Worm (Caenorhabditis elegans) whole organism, L1 larva: ENCODE measurements around the gene acl-2.

ENCODE experiments used
- C16A3.4 ChIP-seq: fragments of 150-350 bp; optimal IDR thresholded peaks from 2 replicates; lab custom pipeline; 2014; ENCODE audit warnings: missing biosample characterization, missing genetic modification characterization
- F16B12.6 ChIP-seq: fragments of 150-350 bp; optimal IDR thresholded peaks from 2 replicates; lab custom pipeline; 2014; ENCODE audit warnings: missing biosample characterization, missing genetic modification characterization
- alr-1 ChIP-seq: fragments of 200-800 bp; sonication (Bioruptor generic); optimal IDR thresholded peaks from 2 replicates; lab custom pipeline; 2018; ENCODE audit warnings: borderline replicate concordance, mild to moderate bottlenecking, missing genetic modification characterization, missing compliant biosample characterization
- ama-1 ChIP-seq: fragments of 150-350 bp; optimal IDR thresholded peaks from 2 replicates; lab custom pipeline; 2014
- ceh-63 ChIP-seq: fragments of 200-800 bp; sonication (Bioruptor generic); optimal IDR thresholded peaks from 2 replicates; lab custom pipeline; 2018; ENCODE audit warnings: mild to moderate bottlenecking, missing genetic modification characterization, missing compliant biosample characterization
- ceh-82 ChIP-seq, 3 experiments: fragments of 150-350 bp in 1 of 3; sonication (generic microtip) in 2 of 3; optimal IDR thresholded peaks; 2 replicates each; lab custom pipeline; 2014 to 2017; ENCODE audit warnings: missing biosample characterization in 3 of 3, missing genetic modification characterization in 3 of 3
- ceh-88 ChIP-seq: fragments of 200-800 bp; sonication (Bioruptor generic); IDR thresholded peaks from 2 replicates; pipeline ENCODE4 v1.3.6; 2022; ENCODE audit warnings: missing genetic modification characterization, missing compliant biosample characterization
- ceh-90 ChIP-seq: sonication (generic microtip); optimal IDR thresholded peaks from 2 replicates; lab custom pipeline; 2016; ENCODE audit warnings: missing genetic modification characterization, missing compliant biosample characterization
- ces-1 ChIP-seq: fragments of 150-350 bp; optimal IDR thresholded peaks from 2 replicates; lab custom pipeline; 2014; ENCODE audit warnings: missing biosample characterization, missing genetic modification reagents, missing genetic modification characterization
- dpl-1 ChIP-seq, 3 experiments: fragments of 150-350 bp in 2 of 3; sonication (generic microtip) in 1 of 3; optimal IDR thresholded peaks; 2 replicates each; lab custom pipeline; 2014 to 2017; ENCODE audit warnings: missing biosample characterization in 3 of 3, missing genetic modification characterization in 3 of 3, missing genetic modification reagents in 3 of 3
- dsc-1 ChIP-seq: sonication (generic microtip); optimal IDR thresholded peaks from 2 replicates; lab custom pipeline; 2016; ENCODE audit warnings: mild to moderate bottlenecking, missing genetic modification characterization, missing compliant biosample characterization
- efl-1 ChIP-seq, 4 experiments: fragments of 150-350 bp; optimal IDR thresholded peaks in 3 of 4; peaks in 1 of 4; 1 replicate in 1 of 4; 2 replicates in 3 of 4; lab custom pipeline; 2014; ENCODE audit warnings: missing biosample characterization in 2 of 4, missing genetic modification characterization in 2 of 4, missing genetic modification reagents in 2 of 4
- elt-3 ChIP-seq, 6 experiments: fragments of 150-350 bp in 1 of 6; sonication (generic microtip); optimal IDR thresholded peaks; 2 replicates each; lab custom pipeline; 2017 to 2018; ENCODE audit warnings: missing biosample characterization in 6 of 6, missing genetic modification characterization in 6 of 6, inconsistent platforms in 1 of 6
- ets-5 ChIP-seq: fragments of 200-800 bp; sonication (Bioruptor generic); IDR thresholded peaks from 2 replicates; pipeline ENCODE4 v1.3.6; 2022; ENCODE audit warnings: missing genetic modification characterization, missing compliant biosample characterization
- fkh-4 ChIP-seq: sonication (generic microtip); optimal IDR thresholded peaks from 2 replicates; lab custom pipeline; 2016; ENCODE audit warnings: missing compliant biosample characterization, missing genetic modification characterization, borderline replicate concordance
- jun-1 ChIP-seq: fragments of 150-350 bp; optimal IDR thresholded peaks from 2 replicates; lab custom pipeline; 2014; ENCODE audit warnings: missing biosample characterization, missing genetic modification reagents, missing genetic modification characterization
- lin-14 ChIP-seq: fragments of 200-800 bp; sonication (Bioruptor generic); optimal IDR thresholded peaks from 2 replicates; lab custom pipeline; 2018; ENCODE audit warnings: mild to moderate bottlenecking, missing genetic modification characterization, moderate library complexity, missing compliant biosample characterization
- lin-15B ChIP-seq: fragments of 150-350 bp; sonication (generic microtip); optimal IDR thresholded peaks from 3 replicates; lab custom pipeline; 2014; ENCODE audit warnings: missing biosample characterization, missing genetic modification characterization
- lin-39 ChIP-seq: fragments of 150-350 bp; optimal IDR thresholded peaks from 2 replicates; lab custom pipeline; 2014; ENCODE audit warnings: missing biosample characterization, missing genetic modification reagents, missing genetic modification characterization
- lsy-2 ChIP-seq, 2 experiments: fragments of 150-350 bp; optimal IDR thresholded peaks; 2 replicates each; lab custom pipeline; 2014; ENCODE audit warnings: missing biosample characterization in 2 of 2, missing genetic modification characterization in 2 of 2
- mab-9 ChIP-seq: fragments of 200-800 bp; sonication (Bioruptor generic); IDR thresholded peaks from 2 replicates; pipeline ENCODE4 v1.3.6; 2022; ENCODE audit warnings: missing genetic modification reagents, missing genetic modification characterization, missing compliant biosample characterization
- mef-2 ChIP-seq: fragments of 150-350 bp; optimal IDR thresholded peaks from 2 replicates; lab custom pipeline; 2014; ENCODE audit warnings: missing biosample characterization, missing genetic modification characterization
- nhr-11 ChIP-seq: fragments of 150-350 bp; optimal IDR thresholded peaks from 2 replicates; lab custom pipeline; 2014; ENCODE audit warnings: missing biosample characterization, missing genetic modification characterization
- nhr-12 ChIP-seq: sonication (generic microtip); optimal IDR thresholded peaks from 2 replicates; lab custom pipeline; 2017; ENCODE audit warnings: missing biosample characterization, missing genetic modification characterization
- nhr-19 ChIP-seq: fragments of 200-800 bp; sonication (Bioruptor generic); conservative IDR thresholded peaks from 2 replicates; pipeline ENCODE4 v1.3.6; 2022; ENCODE audit warnings: missing genetic modification characterization, missing compliant biosample characterization
- nhr-28 ChIP-seq: fragments of 150-350 bp; optimal IDR thresholded peaks from 2 replicates; lab custom pipeline; 2014; ENCODE audit warnings: missing biosample characterization, missing genetic modification characterization
- nhr-47 ChIP-seq: sonication (generic microtip); optimal IDR thresholded peaks from 2 replicates; lab custom pipeline; 2016; ENCODE audit warnings: mild to moderate bottlenecking, missing genetic modification characterization, moderate library complexity, missing compliant biosample characterization
- nhr-71 ChIP-seq: sonication (generic microtip); optimal IDR thresholded peaks from 2 replicates; lab custom pipeline; 2016; ENCODE audit warnings: mild to moderate bottlenecking, missing genetic modification characterization, moderate library complexity, missing compliant biosample characterization
- nhr-76 ChIP-seq: sonication (generic microtip); optimal IDR thresholded peaks from 2 replicates; lab custom pipeline; 2017; ENCODE audit warnings: missing biosample characterization, missing genetic modification characterization
- nhr-77 ChIP-seq: fragments of 150-350 bp; optimal IDR thresholded peaks from 2 replicates; lab custom pipeline; 2014; ENCODE audit warnings: missing biosample characterization, missing genetic modification characterization
- pag-3 ChIP-seq: sonication (generic microtip); optimal IDR thresholded peaks from 2 replicates; lab custom pipeline; 2017; ENCODE audit warnings: missing genetic modification characterization, mild to moderate bottlenecking, missing compliant biosample characterization, antibody characterized with exemption, borderline replicate concordance; ENCODE audit not compliant: insufficient read depth
- pqm-1 ChIP-seq: sonication (generic microtip); optimal IDR thresholded peaks from 3 replicates; lab custom pipeline; 2017; ENCODE audit warnings: missing biosample characterization, missing genetic modification characterization
- rnt-1 ChIP-seq: sonication (generic microtip); optimal IDR thresholded peaks from 2 replicates; lab custom pipeline; 2016; ENCODE audit warnings: mild to moderate bottlenecking, missing genetic modification characterization, moderate library complexity, missing compliant biosample characterization
- skn-1 ChIP-seq: fragments of 150-350 bp; optimal IDR thresholded peaks from 2 replicates; lab custom pipeline; 2014; ENCODE audit warnings: missing biosample characterization, missing genetic modification characterization
- snu-23 ChIP-seq: sonication (generic microtip); optimal IDR thresholded peaks from 2 replicates; lab custom pipeline; 2016; ENCODE audit warnings: missing genetic modification characterization, missing compliant biosample characterization
- sptf-1 ChIP-seq: fragments of 150-350 bp; optimal IDR thresholded peaks from 2 replicates; lab custom pipeline; 2014; ENCODE audit warnings: missing biosample characterization, missing genetic modification characterization
- sup-37 ChIP-seq: fragments of 200-800 bp; sonication (Bioruptor generic); optimal IDR thresholded peaks from 2 replicates; lab custom pipeline; 2018; ENCODE audit warnings: mild to moderate bottlenecking, missing genetic modification characterization, missing compliant biosample characterization
- swsn-7 ChIP-seq: sonication (generic microtip); optimal IDR thresholded peaks from 2 replicates; lab custom pipeline; 2016; ENCODE audit warnings: missing genetic modification characterization, missing compliant biosample characterization
- tlp-1 ChIP-seq: fragments of 150-350 bp; optimal IDR thresholded peaks from 2 replicates; lab custom pipeline; 2014; ENCODE audit warnings: missing biosample characterization, missing genetic modification characterization
- unc-130 ChIP-seq: fragments of 150-350 bp; optimal IDR thresholded peaks from 2 replicates; lab custom pipeline; 2017; ENCODE audit warnings: missing biosample characterization, missing genetic modification characterization, inconsistent platforms
- unc-30 ChIP-seq: sonication (generic microtip); optimal IDR thresholded peaks from 2 replicates; lab custom pipeline; 2017; ENCODE audit warnings: missing biosample characterization, missing genetic modification characterization
- unc-86 ChIP-seq: sonication (generic microtip); optimal IDR thresholded peaks from 2 replicates; lab custom pipeline; 2016; ENCODE audit warnings: missing genetic modification characterization, missing compliant biosample characterization
- xbp-1 ChIP-seq: sonication (generic microtip); optimal IDR thresholded peaks from 2 replicates; lab custom pipeline; 2016; ENCODE audit warnings: missing genetic modification characterization, missing compliant biosample characterization

acl-2 gene

DNA sequence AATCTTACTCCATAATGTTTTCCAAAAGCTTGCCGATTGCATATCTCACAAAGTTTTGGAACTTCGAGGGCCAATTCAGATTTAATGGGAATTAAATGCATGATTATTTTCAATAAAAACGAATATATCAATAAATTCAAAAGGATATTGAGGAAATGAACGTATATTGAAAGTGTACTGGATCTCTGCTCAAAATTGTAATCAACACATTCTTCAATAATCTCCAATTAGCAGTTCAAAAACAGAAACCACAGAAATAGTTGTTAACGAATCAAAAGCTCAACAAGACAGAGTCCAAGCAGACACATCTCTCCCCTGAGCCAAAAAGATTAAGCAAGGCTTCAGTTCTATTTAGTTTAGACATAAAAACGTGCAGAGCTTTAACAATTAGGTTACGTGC lies 39.6 kb upstream of the acl-2 start, which contains the start of gene nhr-192:
Gene nhr-192 (minus strand): TSS at position 101 of the 400 bp plus-strand sequence.
- TF ChIP-seq sptf-1: no peak
- TF ChIP-seq ceh-90 (tag; lab: Kevin White, UChicago): no peak
- no peak for TF ChIP-seq F16B12.6 (tag; lab: Kevin White, UChicago)
- no peak for TF ChIP-seq pqm-1 (tag; lab: Kevin White, UChicago)
- no peak for TF ChIP-seq ets-5 (GFP tag; lab: Robert Waterston, UW)
- TF ChIP-seq skn-1: no peak
- no peak for TF ChIP-seq dsc-1 (tag; lab: Kevin White, UChicago)
- no peak for TF ChIP-seq nhr-19 (GFP tag; lab: Robert Waterston, UW)
- TF ChIP-seq elt-3 (tag; optimal IDR thresholded peaks at IDR 0.05; lab: Kevin White, UChicago): no peak
- no peak for TF ChIP-seq lin-14 (GFP tag; lab: Kevin White, UChicago)

DNA sequence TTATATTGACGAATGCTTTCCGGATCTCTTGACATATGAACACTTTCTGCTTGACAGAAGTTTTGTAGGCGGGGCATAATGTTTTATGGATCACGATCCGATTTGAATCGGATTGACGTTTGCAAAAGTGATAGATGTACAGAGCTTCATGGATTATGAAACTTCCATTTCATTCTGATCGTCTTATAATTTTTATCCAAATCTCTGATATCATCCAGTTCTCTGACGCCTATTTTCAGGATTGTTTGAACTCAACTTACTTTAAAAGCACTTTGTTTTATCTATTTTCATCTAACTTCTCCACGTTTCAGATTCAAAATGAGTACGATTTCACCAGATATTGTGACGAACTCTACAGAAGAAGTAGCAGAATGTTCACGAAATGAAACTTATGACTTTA lies 35.9 kb upstream of the acl-2 start, which contains the start of gene npr-39:
Gene npr-39 (plus strand): TSS at position 301 of the 400 bp plus-strand sequence.
- TF ChIP-seq unc-86 (no peak), ceh-90 (tag; lab: Kevin White, UChicago) (no peak), nhr-77 (tag; lab: Kevin White, UChicago) (no peak), lsy-2 (tag; optimal IDR thresholded peaks at IDR 0.05; lab: Kevin White, UChicago) (no peak), snu-23 (no peak), mef-2 (tag; lab: Kevin White, UChicago) (no peak), nhr-28 (tag; lab: Kevin White, UChicago) (no peak), dpl-1 (GFP tag; optimal IDR thresholded peaks at IDR 0.05; lab: Kevin White, UChicago) (no peak), rnt-1 (tag; lab: Kevin White, UChicago) (no peak), nhr-76 (tag; lab: Kevin White, UChicago) (no peak), ceh-63 (GFP tag; lab: Kevin White, UChicago) (no peak), ama-1 (lab: Kevin White, UChicago) (no peak), tlp-1 (tag; lab: Kevin White, UChicago) (no peak)

DNA sequence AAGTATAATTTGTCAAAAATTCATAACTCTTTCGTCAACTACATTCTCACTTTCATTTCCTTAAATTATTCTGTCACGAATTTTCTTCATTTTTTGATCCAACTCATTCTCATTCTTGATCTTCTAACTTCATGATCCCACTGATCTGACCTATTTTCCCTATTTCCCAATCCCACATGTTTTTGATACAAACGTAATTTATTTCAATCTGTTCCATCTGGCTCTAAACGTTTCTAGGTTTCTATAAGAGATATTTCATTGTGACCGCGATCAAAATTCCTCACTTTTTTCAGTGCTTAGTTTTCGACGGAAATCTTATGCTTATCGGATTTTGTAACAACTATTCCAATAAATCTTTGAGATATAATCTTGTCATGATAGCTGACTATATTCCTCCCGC lies 34.8 kb upstream of the acl-2 start:
- no peak for TF ChIP-seq lin-39 (tag; lab: Kevin White, UChicago)
- peak; percentile 84 for TF ChIP-seq fkh-4
- TF ChIP-seq dsc-1 (tag; lab: Kevin White, UChicago): peak; percentile 93
- TF ChIP-seq unc-130 (tag; lab: Kevin White, UChicago): no peak

DNA sequence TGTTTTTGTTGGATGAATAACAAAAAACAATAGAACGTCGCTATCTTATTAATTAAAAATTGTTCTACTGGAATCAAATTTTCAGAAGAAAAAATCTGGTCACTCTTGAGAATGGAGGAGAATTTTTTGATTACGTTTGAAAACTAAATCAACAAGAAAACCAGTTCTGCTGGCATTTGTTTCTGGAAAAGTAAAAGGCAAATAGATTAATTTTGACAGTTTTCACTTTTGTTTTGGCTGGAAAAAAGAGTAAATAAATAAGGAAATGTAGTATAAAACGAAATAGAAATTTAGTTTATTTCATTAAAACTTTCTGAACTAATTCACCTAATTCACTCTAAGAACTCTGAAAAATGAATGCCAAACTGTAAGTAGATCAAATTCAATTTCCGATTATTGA lies 33.3 kb upstream of the acl-2 start, which contains the start of gene fipr-13:
Gene fipr-13 (plus strand): TSS at position 301 of the 400 bp plus-strand sequence.
- TF ChIP-seq swsn-7 (no peak), pqm-1 (tag; lab: Kevin White, UChicago) (no peak), efl-1 (optimal IDR thresholded peaks at IDR 0.05; lab: Kevin White, UChicago) (no peak), efl-1 (GFP tag; optimal IDR thresholded peaks at IDR 0.05 in 1 of 2; lab: Kevin White, UChicago) (no peak), sup-37 (GFP tag; lab: Kevin White, UChicago) (no peak), nhr-12 (tag; lab: Kevin White, UChicago) (no peak), jun-1 (tag; lab: Kevin White, UChicago) (no peak), dpl-1 (GFP tag; optimal IDR thresholded peaks at IDR 0.05; lab: Kevin White, UChicago) (no peak), lin-15B (tag; lab: Kevin White, UChicago) (no peak), F16B12.6 (tag; lab: Kevin White, UChicago) (no peak), nhr-11 (tag; lab: Kevin White, UChicago) (no peak), ces-1 (GFP tag; lab: Kevin White, UChicago) (no peak), sptf-1 (no peak), ceh-90 (tag; lab: Kevin White, UChicago) (no peak)

DNA sequence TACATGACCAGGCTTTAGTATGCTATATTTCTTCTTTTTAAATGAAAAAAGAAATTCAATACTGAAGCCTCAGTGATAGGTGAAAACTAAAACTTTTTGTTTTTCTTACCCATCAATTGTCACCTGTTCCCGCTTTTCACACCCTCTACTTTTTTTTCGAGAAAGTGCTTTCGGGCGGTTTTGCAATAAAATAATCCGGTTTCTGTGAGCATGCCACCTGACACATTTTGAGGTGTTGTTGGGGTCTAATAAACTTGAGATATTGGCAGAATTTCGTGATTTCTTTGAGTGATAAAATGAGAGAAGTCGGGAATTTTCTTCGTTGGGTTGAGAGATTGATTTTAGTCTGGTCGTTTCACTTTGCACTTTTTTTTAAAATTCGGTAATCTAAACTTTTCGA lies 29.1 kb upstream of the acl-2 start:
- TF ChIP-seq ama-1 (lab: Kevin White, UChicago) (no peak), nhr-71 (tag; lab: Kevin White, UChicago) (peak; percentile 36), alr-1 (no peak), pag-3 (peak; percentile 49), xbp-1 (tag; lab: Kevin White, UChicago) (no peak), ceh-88 (no peak), mab-9 (GFP tag; lab: Robert Waterston, UW) (no peak), dpl-1 (GFP tag; optimal IDR thresholded peaks at IDR 0.05; lab: Kevin White, UChicago) (no peak), lsy-2 (tag; optimal IDR thresholded peaks at IDR 0.05; lab: Kevin White, UChicago) (peak in 1 of 2 experiments; percentile 27), lin-39 (tag; lab: Kevin White, UChicago) (peak; percentile 41), C16A3.4 (tag; lab: Kevin White, UChicago) (no peak), rnt-1 (tag; lab: Kevin White, UChicago) (peak; percentile 57), ceh-82 (tag; optimal IDR thresholded peaks at IDR 0.05; lab: Kevin White, UChicago) (no peak), snu-23 (peak; percentile 7), unc-30 (no peak), nhr-47 (tag; lab: Kevin White, UChicago) (no peak), lin-14 (GFP tag; lab: Kevin White, UChicago) (peak; percentile 51)
